Fruit fly (Drosophila melanogaster) whole organism, embryonic: ENCODE measurements around the gene Mocs2A.

Experiments
- ATbp ChIP-seq: fragments of 200-800 bp; sonication (Bioruptor generic); optimal IDR thresholded peaks from 2 replicates; lab custom pipeline; 2017; ENCODE audit warnings: missing biosample characterization, mild to moderate bottlenecking, missing genetic modification characterization, missing genetic modification reagents
- Atf6 ChIP-seq: fragments of 200-800 bp; sonication (Bioruptor generic); IDR thresholded peaks from 2 replicates; pipeline ENCODE4 v1.3.6; 2022; ENCODE audit warnings: missing biosample characterization, missing genetic modification characterization
- CG12391 ChIP-seq: fragments of 200-800 bp; sonication (Bioruptor generic); optimal IDR thresholded peaks from 3 replicates; lab custom pipeline; 2018; ENCODE audit warnings: missing biosample characterization, mild to moderate bottlenecking, missing genetic modification characterization, moderate library complexity
- CG13123 ChIP-seq: fragments of 200-800 bp; sonication (Bioruptor generic); optimal IDR thresholded peaks from 2 replicates; lab custom pipeline; 2016; ENCODE audit warnings: missing biosample characterization, missing genetic modification characterization
- CG13775 ChIP-seq: fragments of 200-800 bp; sonication (Bioruptor generic); optimal IDR thresholded peaks from 3 replicates; lab custom pipeline; 2017; ENCODE audit warnings: missing biosample characterization, mild to moderate bottlenecking, missing genetic modification characterization
- CG14050 ChIP-seq: fragments of 200-800 bp; sonication (Bioruptor generic); IDR thresholded peaks from 3 replicates; pipeline ENCODE4 v1.3.6; 2022; ENCODE audit warnings: missing biosample characterization, missing genetic modification characterization
- CG14710 ChIP-seq: fragments of 200-800 bp; sonication (Bioruptor generic); optimal IDR thresholded peaks from 3 replicates; lab custom pipeline; 2019; ENCODE audit warnings: missing biosample characterization, mild to moderate bottlenecking, missing genetic modification characterization, moderate library complexity
- CG14965 ChIP-seq: fragments of 200-800 bp; sonication (Bioruptor generic); optimal IDR thresholded peaks from 2 replicates; lab custom pipeline; 2016; ENCODE audit warnings: missing biosample characterization, missing genetic modification characterization, borderline replicate concordance
- CG16815 ChIP-seq: fragments of 200-800 bp; sonication (Bioruptor generic); optimal IDR thresholded peaks from 3 replicates; lab custom pipeline; 2017; ENCODE audit warnings: missing biosample characterization, mild to moderate bottlenecking, missing genetic modification characterization
- CG1832 ChIP-seq: fragments of 200-800 bp; sonication (Bioruptor generic); optimal IDR thresholded peaks from 2 replicates; lab custom pipeline; 2017; ENCODE audit warnings: missing biosample characterization, mild to moderate bottlenecking, missing genetic modification characterization, inconsistent platforms
- CG2116 ChIP-seq: fragments of 200-800 bp; sonication (Bioruptor generic); optimal IDR thresholded peaks from 3 replicates; lab custom pipeline; 2018; ENCODE audit warnings: missing biosample characterization, mild to moderate bottlenecking, missing genetic modification characterization
- CG30403 ChIP-seq: fragments of 200-800 bp; sonication (Bioruptor generic); optimal IDR thresholded peaks from 3 replicates; lab custom pipeline; 2016; ENCODE audit warnings: missing biosample characterization, missing genetic modification characterization
- CG31441 ChIP-seq: fragments of 200-800 bp; sonication (Bioruptor generic); IDR thresholded peaks from 2 replicates; pipeline ENCODE4 v1.3.6; 2022; ENCODE audit warnings: missing biosample characterization, missing genetic modification characterization
- CG32767 ChIP-seq: fragments of 200-800 bp; sonication (Bioruptor generic); IDR thresholded peaks from 2 replicates; pipeline ENCODE4 v1.3.6; 2022; ENCODE audit warnings: missing biosample characterization, missing genetic modification characterization
- CG42726 ChIP-seq: fragments of 200-800 bp; sonication (Bioruptor generic); IDR thresholded peaks from 2 replicates; pipeline ENCODE4 v1.3.6; 2022; ENCODE audit warnings: missing biosample characterization, missing genetic modification characterization; ENCODE audit not compliant: partially characterized antibody
- CG6689 ChIP-seq: fragments of 200-800 bp; sonication (Bioruptor generic); IDR thresholded peaks from 2 replicates; pipeline ENCODE4 v1.3.6; 2022; ENCODE audit warnings: missing biosample characterization, missing genetic modification characterization
- CG7372 ChIP-seq: fragments of 200-800 bp; sonication (Bioruptor generic); IDR thresholded peaks from 2 replicates; pipeline ENCODE4 v1.3.6; 2022; ENCODE audit warnings: missing biosample characterization, missing genetic modification characterization
- CG7839 ChIP-seq: fragments of 200-800 bp; sonication (Bioruptor generic); optimal IDR thresholded peaks from 3 replicates; lab custom pipeline; 2018; ENCODE audit warnings: missing biosample characterization, mild to moderate bottlenecking, missing genetic modification characterization, moderate library complexity
- CG8359 ChIP-seq: fragments of 200-800 bp; sonication (Bioruptor generic); optimal IDR thresholded peaks from 2 replicates; lab custom pipeline; 2017; ENCODE audit warnings: missing biosample characterization, mild to moderate bottlenecking, missing genetic modification characterization, borderline replicate concordance
- Chrac-16 ChIP-seq: fragments of 200-800 bp; sonication (Bioruptor generic); optimal IDR thresholded peaks from 3 replicates; lab custom pipeline; 2016; ENCODE audit warnings: missing biosample characterization, missing genetic modification characterization
- D19A ChIP-seq: fragments of 200-800 bp; optimal IDR thresholded peaks from 3 replicates; lab custom pipeline; 2019; ENCODE audit warnings: missing biosample characterization, mild to moderate bottlenecking, missing genetic modification characterization, moderate library complexity
- Hand ChIP-seq: fragments of 200-800 bp; sonication (Bioruptor generic); optimal IDR thresholded peaks from 2 replicates; lab custom pipeline; 2017; ENCODE audit warnings: mild to moderate bottlenecking, missing biosample characterization, missing genetic modification reagents, missing genetic modification characterization
- HmgZ ChIP-seq: fragments of 200-800 bp; sonication (Bioruptor generic); optimal IDR thresholded peaks from 2 replicates; lab custom pipeline; 2018; ENCODE audit warnings: missing biosample characterization, mild to moderate bottlenecking, missing genetic modification characterization
- Meics ChIP-seq: fragments of 200-800 bp; sonication (Bioruptor generic); optimal IDR thresholded peaks from 2 replicates; lab custom pipeline; 2017; ENCODE audit warnings: missing biosample characterization, mild to moderate bottlenecking, missing genetic modification characterization
- Six4 ChIP-seq: fragments of 200-800 bp; sonication (Bioruptor generic); optimal IDR thresholded peaks from 2 replicates; lab custom pipeline; 2016; ENCODE audit warnings: missing biosample characterization, missing genetic modification characterization
- Sox100B ChIP-seq: fragments of 200-800 bp; sonication (Bioruptor generic); optimal IDR thresholded peaks from 3 replicates; lab custom pipeline; 2018; ENCODE audit warnings: missing biosample characterization, mild to moderate bottlenecking, missing genetic modification characterization
- abd-A ChIP-seq: fragments of 200-800 bp; sonication (Bioruptor generic); optimal IDR thresholded peaks from 3 replicates; lab custom pipeline; 2019; ENCODE audit warnings: missing biosample characterization, mild to moderate bottlenecking, missing genetic modification characterization, moderate library complexity
- az2 ChIP-seq: fragments of 200-800 bp; sonication (Bioruptor generic); optimal IDR thresholded peaks from 3 replicates; lab custom pipeline; 2016; ENCODE audit warnings: missing biosample characterization, missing genetic modification characterization
- bcd ChIP-seq: fragments of 200-800 bp; sonication (Bioruptor generic); optimal IDR thresholded peaks from 2 replicates; lab custom pipeline; 2017; ENCODE audit warnings: missing biosample characterization, mild to moderate bottlenecking, missing genetic modification characterization
- chif ChIP-seq, 2 experiments: fragments of 200-800 bp; sonication (Bioruptor generic); optimal IDR thresholded peaks; 3 replicates each; lab custom pipeline; 2016; ENCODE audit warnings: missing biosample characterization in 2 of 2, missing genetic modification characterization in 2 of 2
- dmrt11E ChIP-seq: fragments of 200-800 bp; sonication (Bioruptor generic); optimal IDR thresholded peaks from 3 replicates; lab custom pipeline; 2018; ENCODE audit warnings: missing biosample characterization, mild to moderate bottlenecking, missing genetic modification characterization, moderate library complexity
- dmrt99B ChIP-seq: fragments of 200-800 bp; sonication (Bioruptor generic); optimal IDR thresholded peaks from 2 replicates; lab custom pipeline; 2018; ENCODE audit warnings: missing biosample characterization, mild to moderate bottlenecking, missing genetic modification characterization, moderate library complexity
- fd96Cb ChIP-seq: fragments of 200-800 bp; sonication (Bioruptor generic); optimal IDR thresholded peaks from 2 replicates; lab custom pipeline; 2018; ENCODE audit warnings: missing biosample characterization, mild to moderate bottlenecking, missing genetic modification characterization, moderate library complexity
- grau ChIP-seq: fragments of 200-800 bp; optimal IDR thresholded peaks from 3 replicates; lab custom pipeline; 2019; ENCODE audit warnings: missing biosample characterization, mild to moderate bottlenecking, missing genetic modification characterization, moderate library complexity
- hkb ChIP-seq, 2 experiments: fragments of 200-800 bp in 1 of 2; fragments of >200 bp in 1 of 2; sonication (Bioruptor generic) in 1 of 2; IDR thresholded peaks in 1 of 2; optimal IDR thresholded peaks in 1 of 2; 2 replicates each; pipeline versions ENCODE4 v1.3.6 to Lab custom; 2017 to 2022; ENCODE audit warnings: missing biosample characterization in 1 of 2, missing genetic modification characterization in 1 of 2
- ind ChIP-seq: fragments of 200-800 bp; sonication (Bioruptor generic); optimal IDR thresholded peaks from 3 replicates; lab custom pipeline; 2016; ENCODE audit warnings: missing biosample characterization, missing genetic modification characterization
- jumu ChIP-seq: fragments of 200-800 bp; sonication (Bioruptor generic); optimal IDR thresholded peaks from 3 replicates; lab custom pipeline; 2016; ENCODE audit warnings: missing biosample characterization, missing genetic modification characterization
- knrl ChIP-seq: fragments of 200-800 bp; sonication (Bioruptor generic); IDR thresholded peaks from 3 replicates; pipeline ENCODE4 v1.3.6; 2022; ENCODE audit warnings: missing biosample characterization, missing genetic modification characterization; ENCODE audit not compliant: partially characterized antibody
- lola ChIP-seq, 3 experiments: fragments of >200 bp in 2 of 3; fragments of 200-800 bp in 1 of 3; sonication (Bioruptor generic) in 1 of 3; optimal IDR thresholded peaks; 2 replicates each; lab custom pipeline; 2017 to 2019; ENCODE audit warnings: missing biosample characterization in 3 of 3, missing genetic modification characterization in 3 of 3, mild to moderate bottlenecking in 1 of 3, moderate library complexity in 1 of 3
- org-1 ChIP-seq: fragments of 200-800 bp; sonication (Bioruptor generic); optimal IDR thresholded peaks from 2 replicates; lab custom pipeline; 2017; ENCODE audit warnings: missing biosample characterization, missing genetic modification characterization
- phol ChIP-seq: fragments of 200-800 bp; sonication (Bioruptor generic); optimal IDR thresholded peaks from 3 replicates; lab custom pipeline; 2018; ENCODE audit warnings: missing biosample characterization, mild to moderate bottlenecking, missing genetic modification characterization, moderate library complexity
- pum ChIP-seq: fragments of 200-800 bp; sonication (Bioruptor generic); optimal IDR thresholded peaks from 2 replicates; lab custom pipeline; 2016; ENCODE audit warnings: missing biosample characterization, missing genetic modification characterization
- row ChIP-seq: fragments of 200-800 bp; sonication (Bioruptor generic); IDR thresholded peaks from 3 replicates; pipeline ENCODE4 v1.3.6; 2022; ENCODE audit warnings: missing biosample characterization, missing genetic modification characterization
- slbo ChIP-seq: fragments of 200-800 bp; sonication (Bioruptor generic); IDR thresholded peaks from 2 replicates; pipeline ENCODE4 v1.3.6; 2022; ENCODE audit warnings: missing biosample characterization, missing genetic modification characterization
- tio ChIP-seq: fragments of 200-800 bp; sonication (Bioruptor generic); optimal IDR thresholded peaks from 2 replicates; lab custom pipeline; 2017; ENCODE audit warnings: missing biosample characterization, missing genetic modification characterization, inconsistent platforms
- tna ChIP-seq: fragments of 200-800 bp; sonication (Bioruptor generic); IDR thresholded peaks from 2 replicates; pipeline ENCODE4 v1.3.6; 2022; ENCODE audit warnings: missing biosample characterization, missing genetic modification characterization; ENCODE audit not compliant: partially characterized antibody
- trh ChIP-seq: fragments of 200-800 bp; sonication (Bioruptor generic); optimal IDR thresholded peaks from 2 replicates; lab custom pipeline; 2016; ENCODE audit warnings: missing biosample characterization, missing genetic modification characterization
- tup ChIP-seq: fragments of 200-800 bp; sonication (Bioruptor generic); optimal IDR thresholded peaks from 2 replicates; lab custom pipeline; 2016; ENCODE audit warnings: missing biosample characterization, mild to moderate bottlenecking, missing genetic modification characterization, moderate library complexity
- wdn ChIP-seq: fragments of 200-800 bp; sonication (Bioruptor generic); IDR thresholded peaks from 2 replicates; pipeline ENCODE4 v1.3.6; 2022; ENCODE audit warnings: missing biosample characterization, missing genetic modification characterization
- zen2 ChIP-seq: fragments of 200-800 bp; sonication (Bioruptor generic); IDR thresholded peaks from 3 replicates; pipeline ENCODE4 v1.3.6; 2022; ENCODE audit warnings: missing biosample characterization, missing genetic modification characterization; ENCODE audit not compliant: partially characterized antibody

The Mocs2A gene

dm6 chr3R:25174244-25174643, 47.1 kb upstream of the Mocs2A start (continued):
- TF ChIP-seq pum (GFP tag; lab: Kevin White, UChicago) (no peak), CG13775 (GFP tag; lab: Kevin White, UChicago) (peak; percentile 5), CG14710 (tag; lab: Kevin White, UChicago) (peak; percentile 55), CG1832 (GFP tag; lab: Kevin White, UChicago) (no peak), ind (GFP tag; lab: Kevin White, UChicago) (no peak), trh (no peak), CG16815 (GFP tag; lab: Kevin White, UChicago) (peak; percentile 20), phol (peak; percentile 58), row (peak; percentile 53), CG8359 (GFP tag; lab: Kevin White, UChicago) (no peak), org-1 (GFP tag; lab: Kevin White, UChicago) (no peak), Atf6 (GFP tag; lab: Robert Waterston, UW) (no peak), CG7839 (tag; lab: Kevin White, UChicago) (peak; percentile 40), chif (GFP tag; optimal IDR thresholded peaks at IDR 0.05; lab: Kevin White, UChicago) (peak in 1 of 2 experiments; percentile 42), knrl (GFP tag; lab: Robert Waterston, UW) (no peak), dmrt11E (peak; percentile 71), fd96Cb (tag; lab: Kevin White, UChicago) (peak; percentile 59), wdn (GFP tag; lab: Robert Waterston, UW) (no peak), tna (GFP tag; lab: Robert Waterston, UW) (no peak), tio (GFP tag; lab: Kevin White, UChicago) (no peak), ATbp (no peak), CG32767 (GFP tag; lab: Robert Waterston, UW) (no peak), HmgZ (tag; lab: Kevin White, UChicago) (no peak), CG42726 (no peak), grau (tag; lab: Kevin White, UChicago) (peak; percentile 36), jumu (GFP tag; lab: Kevin White, UChicago) (no peak), CG30403 (GFP tag; lab: Kevin White, UChicago) (peak; percentile 14), slbo (GFP tag; lab: Robert Waterston, UW) (no peak), hkb (optimal IDR thresholded peaks at IDR 0.05; lab: Kevin White, UChicago) (no peak), hkb (GFP tag; IDR thresholded peaks at IDR 0.05; lab: Robert Waterston, UW) (no peak), Meics (GFP tag; lab: Kevin White, UChicago) (no peak), CG12391 (peak; percentile 15), D19A (tag; lab: Kevin White, UChicago) (peak; percentile 49), lola (GFP tag; optimal IDR thresholded peaks at IDR 0.05; lab: Kevin White, UChicago) (peak in 1 of 3 experiments; percentile 55), CG2116 (GFP tag; lab: Kevin White, UChicago) (no peak), CG14965 (GFP tag; lab: Kevin White, UChicago) (no peak), Sox100B (GFP tag; lab: Kevin White, UChicago) (peak; percentile 12), az2 (GFP tag; lab: Kevin White, UChicago) (no peak), dmrt99B (tag; lab: Kevin White, UChicago) (peak; percentile 39), CG6689 (peak; percentile 50; the same call in 1 of the 2 replicates), CG13123 (GFP tag; lab: Kevin White, UChicago) (no peak), CG7372 (GFP tag; lab: Robert Waterston, UW) (no peak), CG14050 (GFP tag; lab: Robert Waterston, UW) (no peak), Six4 (GFP tag; lab: Kevin White, UChicago) (peak; percentile 53), abd-A (tag; lab: Kevin White, UChicago) (no peak), tup (GFP tag; lab: Kevin White, UChicago) (no peak), CG31441 (peak; percentile 49), zen2 (GFP tag; lab: Robert Waterston, UW) (no peak), Hand (no peak), bcd (GFP tag; lab: Kevin White, UChicago) (peak; percentile 20), Chrac-16 (GFP tag; lab: Kevin White, UChicago) (no peak)
